Worm (Caenorhabditis elegans) whole organism, L1 larva: Measurements from ENCODE around the gene bcl-7.

ENCODE experiments used
- C04F5.9 ChIP-seq: sonication (generic microtip); optimal IDR thresholded peaks from 2 replicates; lab custom pipeline; 2016; ENCODE audit warnings: missing genetic modification characterization, missing compliant biosample characterization
- C16A3.4 ChIP-seq: fragments of 150-350 bp; optimal IDR thresholded peaks from 2 replicates; lab custom pipeline; 2014; ENCODE audit warnings: missing biosample characterization, missing genetic modification characterization
- F16B12.6 ChIP-seq: fragments of 150-350 bp; optimal IDR thresholded peaks from 2 replicates; lab custom pipeline; 2014; ENCODE audit warnings: missing biosample characterization, missing genetic modification characterization
- aly-2 ChIP-seq: fragments of 150-350 bp; optimal IDR thresholded peaks from 2 replicates; lab custom pipeline; 2014; ENCODE audit warnings: missing biosample characterization, missing genetic modification characterization
- blmp-1 ChIP-seq: fragments of 150-350 bp; optimal IDR thresholded peaks from 2 replicates; lab custom pipeline; 2014; ENCODE audit warnings: missing biosample characterization, missing genetic modification characterization
- ceh-63 ChIP-seq: fragments of 200-800 bp; sonication (Bioruptor generic); optimal IDR thresholded peaks from 2 replicates; lab custom pipeline; 2018; ENCODE audit warnings: mild to moderate bottlenecking, missing genetic modification characterization, missing compliant biosample characterization
- ceh-8 ChIP-seq: fragments of 200-800 bp; sonication (Bioruptor generic); optimal IDR thresholded peaks from 2 replicates; lab custom pipeline; 2018; ENCODE audit warnings: mild to moderate bottlenecking, missing genetic modification characterization, moderate library complexity, missing compliant biosample characterization
- ceh-82 ChIP-seq, 3 experiments: fragments of 150-350 bp in 1 of 3; sonication (generic microtip) in 2 of 3; optimal IDR thresholded peaks; 2 replicates each; lab custom pipeline; 2014 to 2017; ENCODE audit warnings: missing biosample characterization in 3 of 3, missing genetic modification characterization in 3 of 3
- dsc-1 ChIP-seq: sonication (generic microtip); optimal IDR thresholded peaks from 2 replicates; lab custom pipeline; 2016; ENCODE audit warnings: mild to moderate bottlenecking, missing genetic modification characterization, missing compliant biosample characterization
- egl-13 ChIP-seq: sonication (generic microtip); optimal IDR thresholded peaks from 2 replicates; lab custom pipeline; 2016; ENCODE audit warnings: missing genotype, missing genetic modification reagents, missing genetic modification characterization, missing compliant biosample characterization
- egl-27 ChIP-seq, 2 experiments: fragments of 150-350 bp in 1 of 2; sonication (generic microtip); optimal IDR thresholded peaks; 3 replicates each; lab custom pipeline; 2017 to 2018; ENCODE audit warnings: missing biosample characterization in 2 of 2, missing genetic modification characterization in 2 of 2, missing genetic modification reagents in 2 of 2
- elt-3 ChIP-seq, 6 experiments: fragments of 150-350 bp in 1 of 6; sonication (generic microtip); optimal IDR thresholded peaks; 2 replicates each; lab custom pipeline; 2017 to 2018; ENCODE audit warnings: missing biosample characterization in 6 of 6, missing genetic modification characterization in 6 of 6, inconsistent platforms in 1 of 6
- fkh-4 ChIP-seq: sonication (generic microtip); optimal IDR thresholded peaks from 2 replicates; lab custom pipeline; 2016; ENCODE audit warnings: missing compliant biosample characterization, missing genetic modification characterization, borderline replicate concordance
- grh-1 ChIP-seq: fragments of 200-800 bp; sonication (Bioruptor generic); IDR thresholded peaks from 2 replicates; pipeline ENCODE4 v1.3.6; 2022; ENCODE audit warnings: missing genetic modification reagents, missing genetic modification characterization, missing compliant biosample characterization
- hlh-17 ChIP-seq: fragments of 200-800 bp; sonication (Bioruptor generic); optimal IDR thresholded peaks from 2 replicates; lab custom pipeline; 2018; ENCODE audit warnings: missing genetic modification characterization, mild to moderate bottlenecking, missing compliant biosample characterization, moderate library complexity, borderline replicate concordance
- hlh-4 ChIP-seq: sonication (generic microtip); optimal IDR thresholded peaks from 2 replicates; lab custom pipeline; 2016; ENCODE audit warnings: mild to moderate bottlenecking, missing genetic modification characterization, missing compliant biosample characterization
- irx-1 ChIP-seq: sonication (generic microtip); optimal IDR thresholded peaks from 2 replicates; lab custom pipeline; 2016; ENCODE audit warnings: missing genetic modification characterization, missing compliant biosample characterization
- isw-1 ChIP-seq: fragments of 200-800 bp; sonication (Bioruptor generic); IDR thresholded peaks from 2 replicates; pipeline ENCODE4 v1.3.6; 2022; ENCODE audit warnings: missing genetic modification characterization, missing compliant biosample characterization
- jun-1 ChIP-seq: fragments of 150-350 bp; optimal IDR thresholded peaks from 2 replicates; lab custom pipeline; 2014; ENCODE audit warnings: missing biosample characterization, missing genetic modification reagents, missing genetic modification characterization
- lin-13 ChIP-seq: fragments of 150-350 bp; optimal IDR thresholded peaks from 2 replicates; lab custom pipeline; 2014; ENCODE audit warnings: missing biosample characterization, missing genetic modification reagents, missing genetic modification characterization
- lin-14 ChIP-seq: fragments of 200-800 bp; sonication (Bioruptor generic); optimal IDR thresholded peaks from 2 replicates; lab custom pipeline; 2018; ENCODE audit warnings: mild to moderate bottlenecking, missing genetic modification characterization, moderate library complexity, missing compliant biosample characterization
- lin-35 ChIP-seq, 2 experiments: fragments of 150-350 bp; optimal IDR thresholded peaks; 2 replicates each; lab custom pipeline; 2014; ENCODE audit warnings: missing biosample characterization in 2 of 2, missing genetic modification characterization in 2 of 2, missing genetic modification reagents in 2 of 2
- lin-39 ChIP-seq: fragments of 150-350 bp; optimal IDR thresholded peaks from 2 replicates; lab custom pipeline; 2014; ENCODE audit warnings: missing biosample characterization, missing genetic modification reagents, missing genetic modification characterization
- lir-3 ChIP-seq: sonication (generic microtip); optimal IDR thresholded peaks from 2 replicates; lab custom pipeline; 2016; ENCODE audit warnings: mild to moderate bottlenecking, missing genetic modification characterization, moderate library complexity, missing compliant biosample characterization; ENCODE audit not compliant: poor library complexity
- lsy-2 ChIP-seq, 2 experiments: fragments of 150-350 bp; optimal IDR thresholded peaks; 2 replicates each; lab custom pipeline; 2014; ENCODE audit warnings: missing biosample characterization in 2 of 2, missing genetic modification characterization in 2 of 2
- mdl-1 ChIP-seq, 2 experiments: fragments of 150-350 bp; optimal IDR thresholded peaks; 2 replicates each; lab custom pipeline; 2014 to 2017; ENCODE audit warnings: missing biosample characterization in 2 of 2, missing genetic modification characterization in 2 of 2, inconsistent platforms in 1 of 2
- nhr-12 ChIP-seq: sonication (generic microtip); optimal IDR thresholded peaks from 2 replicates; lab custom pipeline; 2017; ENCODE audit warnings: missing biosample characterization, missing genetic modification characterization
- nhr-20 ChIP-seq: sonication (generic microtip); optimal IDR thresholded peaks from 2 replicates; lab custom pipeline; 2016; ENCODE audit warnings: mild to moderate bottlenecking, missing genetic modification characterization, missing compliant biosample characterization
- nhr-28 ChIP-seq: fragments of 150-350 bp; optimal IDR thresholded peaks from 2 replicates; lab custom pipeline; 2014; ENCODE audit warnings: missing biosample characterization, missing genetic modification characterization
- nhr-47 ChIP-seq: sonication (generic microtip); optimal IDR thresholded peaks from 2 replicates; lab custom pipeline; 2016; ENCODE audit warnings: mild to moderate bottlenecking, missing genetic modification characterization, moderate library complexity, missing compliant biosample characterization
- nhr-71 ChIP-seq: sonication (generic microtip); optimal IDR thresholded peaks from 2 replicates; lab custom pipeline; 2016; ENCODE audit warnings: mild to moderate bottlenecking, missing genetic modification characterization, moderate library complexity, missing compliant biosample characterization
- nhr-77 ChIP-seq: fragments of 150-350 bp; optimal IDR thresholded peaks from 2 replicates; lab custom pipeline; 2014; ENCODE audit warnings: missing biosample characterization, missing genetic modification characterization
- nhr-90 ChIP-seq: sonication (generic microtip); optimal IDR thresholded peaks from 2 replicates; lab custom pipeline; 2016; ENCODE audit warnings: mild to moderate bottlenecking, missing genetic modification characterization, missing compliant biosample characterization; ENCODE audit not compliant: poor library complexity
- pqm-1 ChIP-seq: sonication (generic microtip); optimal IDR thresholded peaks from 3 replicates; lab custom pipeline; 2017; ENCODE audit warnings: missing biosample characterization, missing genetic modification characterization
- skn-1 ChIP-seq: fragments of 150-350 bp; optimal IDR thresholded peaks from 2 replicates; lab custom pipeline; 2014; ENCODE audit warnings: missing biosample characterization, missing genetic modification characterization
- snu-23 ChIP-seq: sonication (generic microtip); optimal IDR thresholded peaks from 2 replicates; lab custom pipeline; 2016; ENCODE audit warnings: missing genetic modification characterization, missing compliant biosample characterization
- sox-4 ChIP-seq: sonication (generic microtip); optimal IDR thresholded peaks from 2 replicates; lab custom pipeline; 2016; ENCODE audit warnings: missing genetic modification characterization, missing compliant biosample characterization
- sptf-1 ChIP-seq: fragments of 150-350 bp; optimal IDR thresholded peaks from 2 replicates; lab custom pipeline; 2014; ENCODE audit warnings: missing biosample characterization, missing genetic modification characterization
- swsn-7 ChIP-seq: sonication (generic microtip); optimal IDR thresholded peaks from 2 replicates; lab custom pipeline; 2016; ENCODE audit warnings: missing genetic modification characterization, missing compliant biosample characterization
- tbx-2 ChIP-seq: sonication (generic microtip); optimal IDR thresholded peaks from 2 replicates; lab custom pipeline; 2016; ENCODE audit warnings: missing genetic modification characterization, missing compliant biosample characterization
- unc-130 ChIP-seq: fragments of 150-350 bp; optimal IDR thresholded peaks from 2 replicates; lab custom pipeline; 2017; ENCODE audit warnings: missing biosample characterization, missing genetic modification characterization, inconsistent platforms
- unc-86 ChIP-seq: sonication (generic microtip); optimal IDR thresholded peaks from 2 replicates; lab custom pipeline; 2016; ENCODE audit warnings: missing genetic modification characterization, missing compliant biosample characterization
- unc-98 ChIP-seq: fragments of 200-800 bp; sonication (Bioruptor generic); IDR thresholded peaks from 2 replicates; pipeline ENCODE4 v1.3.6; 2022; ENCODE audit warnings: missing genetic modification characterization, missing compliant biosample characterization
- vab-15 ChIP-seq: sonication (generic microtip); optimal IDR thresholded peaks from 2 replicates; lab custom pipeline; 2017; ENCODE audit warnings: missing genotype, mild to moderate bottlenecking, missing genetic modification characterization, missing compliant biosample characterization
- xbp-1 ChIP-seq: sonication (generic microtip); optimal IDR thresholded peaks from 2 replicates; lab custom pipeline; 2016; ENCODE audit warnings: missing genetic modification characterization, missing compliant biosample characterization
- zip-4 ChIP-seq: fragments of 200-800 bp; sonication (Bioruptor generic); optimal IDR thresholded peaks from 2 replicates; lab custom pipeline; 2018; ENCODE audit warnings: mild to moderate bottlenecking, missing genetic modification characterization, moderate library complexity, missing compliant biosample characterization
- ztf-11 ChIP-seq, 2 experiments: sonication (generic microtip); optimal IDR thresholded peaks; 2 replicates each; lab custom pipeline; 2016 to 2017; ENCODE audit warnings: missing genetic modification characterization in 2 of 2, missing biosample characterization in 1 of 2, missing compliant biosample characterization in 1 of 2
- ztf-4 ChIP-seq: fragments of 150-350 bp; optimal IDR thresholded peaks from 2 replicates; lab custom pipeline; 2014; ENCODE audit warnings: missing biosample characterization, missing genetic modification characterization

bcl-7 gene

ce11 chrIII:5919799-5920387 is 6.0 kb upstream of the bcl-7 start, which contains the start of the genes tdo-2 and C28H8.2 (continued):
- peak in 1 of 2 experiments; percentile 92 for TF ChIP-seq mdl-1 (tag; optimal IDR thresholded peaks at IDR 0.05; lab: Kevin White, UChicago)
- TF ChIP-seq isw-1, result no peak
- peak; percentile 77 for TF ChIP-seq nhr-90 (tag; lab: Kevin White, UChicago)
- peak; percentile 39 for TF ChIP-seq ztf-4
- TF ChIP-seq xbp-1, result peak; percentile 45
- no peak for TF ChIP-seq egl-13 (tag; lab: Kevin White, UChicago)
- TF ChIP-seq irx-1 (tag; lab: Kevin White, UChicago), result peak; percentile 19
- TF ChIP-seq unc-86 (tag; lab: Kevin White, UChicago), result no peak
- peak; percentile 67 for TF ChIP-seq unc-130 (tag; lab: Kevin White, UChicago)
- TF ChIP-seq ceh-8 (GFP tag; lab: Kevin White, UChicago), result no peak
- peak; percentile 37 for TF ChIP-seq lsy-2 (tag; optimal IDR thresholded peaks at IDR 0.05; lab: Kevin White, UChicago)
- peak; percentile 54 for TF ChIP-seq nhr-47
- TF ChIP-seq ceh-63 (GFP tag; lab: Kevin White, UChicago), result no peak
- no peak for TF ChIP-seq F16B12.6 (tag; lab: Kevin White, UChicago)
- TF ChIP-seq nhr-20 (tag; lab: Kevin White, UChicago), result peak; percentile 91
- no peak for TF ChIP-seq jun-1 (tag; lab: Kevin White, UChicago)
- TF ChIP-seq swsn-7 (tag; lab: Kevin White, UChicago), result peak; percentile 17
- TF ChIP-seq snu-23 (GFP tag; lab: Kevin White, UChicago), result peak; percentile 75
- peak; percentile 76 for TF ChIP-seq vab-15 (tag; lab: Kevin White, UChicago)
- TF ChIP-seq lin-13 (GFP tag; lab: Kevin White, UChicago), result peak; percentile 7
- TF ChIP-seq aly-2 (tag; lab: Kevin White, UChicago), result no peak
- TF ChIP-seq lin-35 (GFP tag; optimal IDR thresholded peaks at IDR 0.05; lab: Kevin White, UChicago), result peak in 1 of 2 experiments; percentile 77

- TF ChIP-seq lir-3 (tag; lab: Kevin White, UChicago) (no peak), pqm-1 (tag; lab: Kevin White, UChicago) (no peak), jun-1 (tag; lab: Kevin White, UChicago) (no peak), nhr-20 (tag; lab: Kevin White, UChicago) (peak; percentile 69), nhr-12 (tag; lab: Kevin White, UChicago) (no peak), skn-1 (tag; lab: Kevin White, UChicago) (no peak), lin-13 (GFP tag; lab: Kevin White, UChicago) (no peak), hlh-17 (GFP tag; lab: Kevin White, UChicago) (no peak), nhr-28 (no peak), elt-3 (tag; optimal IDR thresholded peaks at IDR 0.05; lab: Kevin White, UChicago) (peak; percentile 42 to 96 (median 93)), ceh-82 (tag; optimal IDR thresholded peaks at IDR 0.05; lab: Kevin White, UChicago) (no peak), dsc-1 (tag; lab: Kevin White, UChicago) (no peak), egl-27 (tag; optimal IDR thresholded peaks at IDR 0.05; lab: Kevin White, UChicago) (no peak), vab-15 (tag; lab: Kevin White, UChicago) (no peak), zip-4 (GFP tag; lab: Kevin White, UChicago) (no peak), sptf-1 (tag; lab: Kevin White, UChicago) (no peak), snu-23 (GFP tag; lab: Kevin White, UChicago) (peak; percentile 65), C16A3.4 (tag; lab: Kevin White, UChicago) (no peak), fkh-4 (tag; lab: Kevin White, UChicago) (no peak), ceh-63 (GFP tag; lab: Kevin White, UChicago) (no peak), blmp-1 (tag; lab: Kevin White, UChicago) (peak; percentile 59), grh-1 (GFP tag; lab: Robert Waterston, UW) (peak; percentile 81), sox-4 (tag; lab: Kevin White, UChicago) (no peak), tbx-2 (tag; lab: Kevin White, UChicago) (peak; percentile 30), aly-2 (tag; lab: Kevin White, UChicago) (no peak), unc-86 (tag; lab: Kevin White, UChicago) (no peak), lin-14 (peak; percentile 66), ztf-11 (tag; optimal IDR thresholded peaks at IDR 0.05; lab: Kevin White, UChicago) (no peak), lin-39 (tag; lab: Kevin White, UChicago) (no peak), hlh-4 (tag; lab: Kevin White, UChicago) (no peak), unc-98 (GFP tag; lab: Robert Waterston, UW) (no peak), nhr-77 (no peak), C04F5.9 (no peak), lin-35 (GFP tag; optimal IDR thresholded peaks at IDR 0.05; lab: Kevin White, UChicago) (peak in 1 of 2 experiments; percentile 48), irx-1 (tag; lab: Kevin White, UChicago) (no peak), nhr-71 (tag; lab: Kevin White, UChicago) (peak; percentile 76)
These were observed 4.7 kb upstream of the bcl-7 start for ce11 chrIII:5921067-5921678.
